Fruit fly (Drosophila melanogaster) whole organism, wandering third instar larva: ENCODE results near the gene CG8042.

Experiments
- CG32264 ChIP-seq: fragments of 200-800 bp; sonication (Bioruptor generic); optimal IDR thresholded peaks from 2 replicates; lab custom pipeline; 2016; ENCODE audit warnings: missing biosample characterization, missing genetic modification characterization
- GATAd ChIP-seq: sonication (Bioruptor generic); optimal IDR thresholded peaks from 2 replicates; lab custom pipeline; 2016; ENCODE audit warnings: missing biosample characterization, missing genetic modification characterization
- HLH106 ChIP-seq: fragments of 200-800 bp; optimal IDR thresholded peaks from 3 replicates; lab custom pipeline; 2019; ENCODE audit warnings: missing biosample characterization, mild to moderate bottlenecking, missing genetic modification characterization, moderate library complexity
- Hr83 ChIP-seq: fragments of 200-300 bp; sonication (Bioruptor generic); optimal IDR thresholded peaks from 2 replicates; lab custom pipeline; 2016; ENCODE audit warnings: missing biosample characterization, mild to moderate bottlenecking, missing genetic modification characterization, moderate library complexity; ENCODE audit not compliant: poor library complexity, severe bottlenecking
- Mio ChIP-seq: sonication (Bioruptor generic); optimal IDR thresholded peaks from 2 replicates; lab custom pipeline; 2016; ENCODE audit warnings: missing biosample characterization, missing genetic modification characterization
- Vsx2 ChIP-seq: fragments of 200-300, 225-300 bp; sonication (Bioruptor generic); optimal IDR thresholded peaks from 2 replicates; lab custom pipeline; 2018; ENCODE audit warnings: missing biosample characterization, missing genetic modification characterization; ENCODE audit not compliant: partially characterized antibody
- foxo ChIP-seq, 2 experiments: fragments of 200-800 bp; sonication (Bioruptor generic); optimal IDR thresholded peaks; 2 replicates in 1 of 2; 3 replicates in 1 of 2; lab custom pipeline; 2016 to 2017; ENCODE audit warnings: missing biosample characterization in 2 of 2, missing genetic modification characterization in 2 of 2

DNA sequence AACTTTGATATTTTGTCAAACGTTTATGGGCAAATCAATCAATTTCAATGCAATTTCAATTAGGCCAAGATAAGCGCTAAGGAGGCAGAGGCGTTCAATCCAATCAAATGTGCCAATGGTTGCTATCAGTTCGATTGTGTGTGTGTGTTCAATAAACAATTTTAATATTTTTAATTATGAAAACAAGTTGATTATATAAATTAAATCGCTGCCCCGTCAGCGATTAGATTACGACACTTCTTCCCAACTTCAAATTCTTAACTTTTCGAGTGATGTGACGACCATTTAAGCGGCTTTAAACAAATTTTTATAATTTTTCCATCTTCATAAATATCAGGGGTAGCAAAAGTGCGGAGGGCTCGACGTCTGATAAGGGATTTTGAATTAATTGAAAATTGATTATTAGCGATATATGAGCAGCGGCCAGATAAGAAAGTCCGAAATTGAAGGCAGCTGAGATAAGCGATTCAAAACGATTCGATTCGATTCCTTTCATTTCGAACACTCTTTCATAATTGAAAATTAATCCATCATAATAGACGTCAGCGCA lies 32.3 kb downstream of the CG8042 start:
- TF ChIP-seq Mio (GFP tag; lab: Kevin White, UChicago) (no peak), HLH106 (tag; lab: Kevin White, UChicago) (no peak), foxo (GFP tag; optimal IDR thresholded peaks at IDR 0.05; lab: Kevin White, UChicago) (no peak), Vsx2 (GFP tag; lab: Kevin White, UChicago) (no peak), GATAd (GFP tag; lab: Kevin White, UChicago) (no peak), CG32264 (GFP tag; lab: Kevin White, UChicago) (no peak), Hr83 (GFP tag; lab: Kevin White, UChicago) (no peak)
